Worm (Caenorhabditis elegans): ENCODE measurements around the gene smk-1.

The smk-1 gene

DNA sequence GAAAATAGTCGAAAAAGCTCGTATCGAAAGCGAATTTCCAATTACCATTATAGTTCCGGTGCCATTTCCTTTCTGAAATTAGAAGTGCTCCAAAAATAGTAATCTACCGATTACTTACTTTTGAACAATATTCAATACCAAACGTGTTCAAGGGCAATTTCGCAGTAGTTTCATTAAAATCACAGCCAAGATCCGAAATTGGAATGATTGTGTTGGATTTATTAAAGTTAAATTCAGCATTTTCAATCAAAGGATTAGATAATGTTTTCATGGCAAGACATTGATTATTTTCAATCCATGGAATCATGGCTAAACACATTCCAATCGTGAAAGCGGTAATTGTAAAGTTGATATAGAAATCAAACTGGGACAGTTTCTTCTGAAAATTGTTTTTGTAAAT, 25.2 kb downstream of the smk-1 start:
- TF ChIP-seq tbx-8 (GFP tag; optimal IDR thresholded peaks at IDR 0.05) (no peak), zip-8 (tag; optimal IDR thresholded peaks at IDR 0.05) (no peak), ham-2 (GFP tag; optimal IDR thresholded peaks at IDR 0.05) (no peak), nhr-2 (tag; optimal IDR thresholded peaks at IDR 0.05) (no peak), mls-2 (tag; optimal IDR thresholded peaks at IDR 0.05) (no peak), ceh-39 (tag; optimal IDR thresholded peaks at IDR 0.05) (no peak), mep-1 (tag; optimal IDR thresholded peaks at IDR 0.05) (no peak), bed-3 (GFP tag; optimal IDR thresholded peaks at IDR 0.05) (no peak)

DNA sequence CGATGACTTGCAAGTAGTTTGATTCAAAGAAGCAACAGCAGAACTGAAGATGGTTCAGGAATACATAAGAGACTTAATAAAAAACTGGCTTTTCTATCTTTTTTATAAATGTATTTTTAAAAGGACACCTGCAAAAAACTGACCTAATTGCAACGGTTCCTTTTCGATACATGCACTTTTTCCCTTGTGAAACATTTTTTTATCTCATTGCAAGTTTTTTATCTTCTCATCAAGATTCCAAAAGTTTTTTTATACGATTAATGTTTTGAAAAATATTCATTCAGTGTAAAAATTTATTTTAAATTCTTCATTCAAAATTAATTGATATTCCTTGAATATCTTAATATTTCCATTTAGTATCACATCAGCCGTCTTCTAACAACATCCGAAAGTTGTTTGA, 28.0 kb downstream of the smk-1 start, which contains the start of gene oac-29:
TSS of gene oac-29 (minus strand) at position 101 of the 400 bp plus-strand sequence.
- TF ChIP-seq pha-4 (tag; optimal IDR thresholded peaks at IDR 0.05) (no peak), zip-8 (tag; optimal IDR thresholded peaks at IDR 0.05) (no peak), flh-1 (GFP tag; optimal IDR thresholded peaks at IDR 0.05) (no peak), unc-62 (GFP tag; optimal IDR thresholded peaks at IDR 0.05) (no peak), nhr-2 (tag; optimal IDR thresholded peaks at IDR 0.05) (no peak), cnd-1 (tag; optimal IDR thresholded peaks at IDR 0.05) (no peak), nhr-76 (tag; optimal IDR thresholded peaks at IDR 0.05) (no peak), drap-1 (GFP tag; optimal IDR thresholded peaks at IDR 0.05) (no peak), hlh-1 (tag; optimal IDR thresholded peaks at IDR 0.05) (no peak), lin-32 (GFP tag; optimal IDR thresholded peaks at IDR 0.05) (no peak), lsy-2 (tag; optimal IDR thresholded peaks at IDR 0.05) (no peak)

DNA sequence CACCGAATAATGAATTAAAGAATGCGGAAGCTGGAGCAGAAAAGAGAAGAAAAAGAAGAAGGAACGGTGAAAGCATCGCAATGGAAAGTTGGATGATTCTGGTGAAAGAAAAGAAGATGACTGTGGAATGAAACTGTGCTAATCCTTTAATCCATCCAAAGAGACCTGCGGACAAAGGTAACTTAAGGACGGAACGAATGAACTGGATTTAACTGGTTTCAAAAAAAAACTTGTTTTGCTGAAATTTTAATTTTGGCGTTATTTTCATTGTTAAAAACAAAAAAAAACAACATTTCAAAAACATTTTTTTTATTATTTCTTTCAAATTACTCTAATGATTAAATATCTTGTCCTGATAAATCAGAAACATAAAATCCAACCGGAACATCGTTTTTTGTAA, 29.3 kb downstream of the smk-1 start, which contains the start of gene grl-12:
TSS of gene grl-12 (minus strand) at position 101 of the 400 bp plus-strand sequence.
- no peak for TF ChIP-seq ztf-11 (tag; optimal IDR thresholded peaks at IDR 0.05)
- no peak for TF ChIP-seq nhr-2 (tag; optimal IDR thresholded peaks at IDR 0.05)
- no peak for TF ChIP-seq cnd-1 (tag; optimal IDR thresholded peaks at IDR 0.05)
- TF ChIP-seq zip-8 (tag; optimal IDR thresholded peaks at IDR 0.05): no peak

DNA sequence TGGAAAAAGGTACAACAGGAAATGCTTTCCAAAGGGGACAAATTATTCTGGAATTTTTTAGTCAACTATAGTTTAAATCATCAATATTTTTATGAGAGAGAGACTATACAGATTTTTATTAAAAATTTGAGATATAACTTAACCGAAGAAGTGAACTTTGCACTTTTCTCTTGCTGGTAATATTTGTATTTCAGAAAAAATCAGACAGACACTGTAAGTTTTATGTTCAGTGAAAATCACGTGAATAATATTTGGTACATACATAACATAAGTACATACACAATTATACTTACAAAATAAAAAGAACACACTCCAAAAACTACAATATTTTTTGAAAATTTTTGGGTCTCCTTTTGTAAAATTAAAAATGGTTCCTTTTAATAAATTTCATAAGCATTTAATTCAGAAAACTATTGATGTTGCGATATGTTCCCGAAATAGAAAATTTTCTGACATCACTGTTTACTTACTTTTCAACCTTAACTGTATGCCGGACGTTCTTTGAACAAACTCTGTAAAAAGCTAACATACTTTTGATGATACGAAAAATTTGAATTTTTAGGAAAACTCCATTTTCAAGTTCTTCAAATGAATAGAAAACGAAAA, 30.2 kb downstream of the smk-1 start, which contains the start of the genes F28A12.10 and acd-4:
TSS of gene F28A12.10 (minus strand) at position 101 of the 606 bp plus-strand sequence.
TSS of gene acd-4 (plus strand) at position 556 of the 606 bp plus-strand sequence.
- no peak for TF ChIP-seq ceh-39 (tag; optimal IDR thresholded peaks at IDR 0.05)
- TF ChIP-seq unc-120 (tag; optimal IDR thresholded peaks at IDR 0.05; ENCODE audit: poor library complexity, severe bottlenecking): no peak
- TF ChIP-seq unc-62 (GFP tag; optimal IDR thresholded peaks at IDR 0.05): no peak
- no peak for TF ChIP-seq mls-2 (tag; optimal IDR thresholded peaks at IDR 0.05)
- no peak for TF ChIP-seq zip-8 (tag; optimal IDR thresholded peaks at IDR 0.05)
- no peak for TF ChIP-seq blmp-1 (tag; optimal IDR thresholded peaks at IDR 0.05)
- no peak for TF ChIP-seq ham-2 (GFP tag; optimal IDR thresholded peaks at IDR 0.05)
- no peak for TF ChIP-seq ces-1 (GFP tag; optimal IDR thresholded peaks at IDR 0.05)
- no peak for TF ChIP-seq snpc-4 (tag; optimal IDR thresholded peaks at IDR 0.05)
- no peak for TF ChIP-seq tbx-8 (GFP tag; optimal IDR thresholded peaks at IDR 0.05)
- no peak for TF ChIP-seq lsy-2 (tag; optimal IDR thresholded peaks at IDR 0.05)
- TF ChIP-seq nhr-28 (tag; optimal IDR thresholded peaks at IDR 0.05): no peak
- TF ChIP-seq hlh-1 (tag; optimal IDR thresholded peaks at IDR 0.05): no peak

DNA sequence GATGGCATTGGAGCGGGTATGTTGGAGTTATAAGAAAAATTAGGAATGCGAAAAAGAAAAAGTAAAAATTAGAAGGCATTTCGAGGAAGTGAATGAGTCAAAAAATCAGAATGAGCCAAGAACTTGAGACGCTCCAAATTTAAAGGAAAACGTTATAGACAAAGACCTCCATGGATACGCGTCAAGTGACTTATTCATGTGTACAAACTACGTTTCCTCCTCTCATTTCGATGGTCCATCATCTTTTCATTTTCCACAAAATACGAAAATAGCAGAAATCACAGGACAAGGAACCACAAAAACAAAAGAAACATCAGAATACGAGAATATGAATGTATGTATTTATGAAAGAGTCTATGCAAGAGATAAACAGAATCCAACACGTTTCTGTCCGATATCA, 33.7 kb downstream of the smk-1 start, which contains the start of gene F28A12.3:
TSS of gene F28A12.3 (minus strand) at position 101 of the 400 bp plus-strand sequence.
- TF ChIP-seq M03D4.4 (tag; optimal IDR thresholded peaks at IDR 0.05) (no peak), ham-2 (GFP tag; optimal IDR thresholded peaks at IDR 0.05) (no peak), elt-1 (tag; optimal IDR thresholded peaks at IDR 0.05; ENCODE audit: borderline replicate concordance, insufficient read depth) (no peak), cnd-1 (tag; optimal IDR thresholded peaks at IDR 0.05) (no peak), flh-1 (GFP tag; optimal IDR thresholded peaks at IDR 0.05) (no peak)

DNA sequence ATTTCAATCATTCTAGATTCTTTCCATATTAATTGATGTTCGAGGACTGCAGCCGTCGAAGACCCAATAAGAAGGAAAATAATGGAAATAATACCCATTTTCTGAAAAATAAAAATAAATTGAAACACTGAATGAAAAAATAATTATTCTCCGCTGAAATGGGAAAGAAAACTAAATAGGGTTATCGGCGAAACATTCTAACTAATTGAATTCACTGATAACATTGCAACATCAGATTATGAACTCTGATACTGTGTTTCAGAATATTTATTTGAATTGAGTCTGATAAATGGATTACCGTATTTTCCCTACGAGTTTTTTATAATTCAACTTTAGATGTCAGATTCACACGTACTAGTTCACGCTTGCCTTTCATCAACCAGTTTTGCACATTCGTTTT, 35.5 kb downstream of the smk-1 start, which contains the start of gene asp-13:
TSS of gene asp-13 (minus strand) at position 101 of the 400 bp plus-strand sequence.
- no peak for TF ChIP-seq ham-2 (GFP tag; optimal IDR thresholded peaks at IDR 0.05)
- no peak for TF ChIP-seq lin-32 (GFP tag; optimal IDR thresholded peaks at IDR 0.05)
- no peak for TF ChIP-seq unc-62 (GFP tag; optimal IDR thresholded peaks at IDR 0.05)
- TF ChIP-seq sptf-1 (tag; optimal IDR thresholded peaks at IDR 0.05): no peak
- TF ChIP-seq flh-1 (GFP tag; optimal IDR thresholded peaks at IDR 0.05): no peak
- no peak for TF ChIP-seq elt-1 (tag; optimal IDR thresholded peaks at IDR 0.05; ENCODE audit: borderline replicate concordance, insufficient read depth)
- TF ChIP-seq ceh-83 (GFP tag; optimal IDR thresholded peaks at IDR 0.05): no peak
- TF ChIP-seq mep-1 (tag; optimal IDR thresholded peaks at IDR 0.05): no peak
- TF ChIP-seq nhr-76 (tag; optimal IDR thresholded peaks at IDR 0.05): no peak
- no peak for TF ChIP-seq tbx-8 (GFP tag; optimal IDR thresholded peaks at IDR 0.05)
- TF ChIP-seq hlh-1 (tag; optimal IDR thresholded peaks at IDR 0.05): no peak
- no peak for TF ChIP-seq ces-1 (GFP tag; optimal IDR thresholded peaks at IDR 0.05)
- TF ChIP-seq drap-1 (GFP tag; optimal IDR thresholded peaks at IDR 0.05): no peak
- no peak for TF ChIP-seq ztf-11 (tag; optimal IDR thresholded peaks at IDR 0.05)
- TF ChIP-seq nhr-28 (tag; optimal IDR thresholded peaks at IDR 0.05): no peak
- no peak for TF ChIP-seq elt-3 (tag; optimal IDR thresholded peaks at IDR 0.05)
- no peak for TF ChIP-seq zip-8 (tag; optimal IDR thresholded peaks at IDR 0.05)

Data from whole organism, mixed stage, embryonic.